Worm (Caenorhabditis elegans) whole organism, L1 larva: Measurements from ENCODE around the gene cra-1.

Experiments used
- C34B4.2 ChIP-seq: sonication (generic microtip); optimal IDR thresholded peaks from 2 replicates; lab custom pipeline; 2017; ENCODE audit warnings: mild to moderate bottlenecking, missing genetic modification characterization, missing compliant biosample characterization
- ces-1 ChIP-seq: fragments of 150-350 bp; optimal IDR thresholded peaks from 2 replicates; lab custom pipeline; 2014; ENCODE audit warnings: missing biosample characterization, missing genetic modification reagents, missing genetic modification characterization
- fkh-10 ChIP-seq: sonication (generic microtip); optimal IDR thresholded peaks from 2 replicates; lab custom pipeline; 2017; ENCODE audit warnings: missing biosample characterization, missing genetic modification reagents, missing genetic modification characterization
- lin-13 ChIP-seq: fragments of 150-350 bp; optimal IDR thresholded peaks from 2 replicates; lab custom pipeline; 2014; ENCODE audit warnings: missing biosample characterization, missing genetic modification reagents, missing genetic modification characterization
- lsy-2 ChIP-seq, 2 experiments: fragments of 150-350 bp; optimal IDR thresholded peaks; 2 replicates each; lab custom pipeline; 2014; ENCODE audit warnings: missing biosample characterization in 2 of 2, missing genetic modification characterization in 2 of 2
- mep-1 ChIP-seq: fragments of 150-350 bp; optimal IDR thresholded peaks from 2 replicates; lab custom pipeline; 2014; ENCODE audit warnings: missing biosample characterization, missing genetic modification characterization
- nhr-11 ChIP-seq: fragments of 150-350 bp; optimal IDR thresholded peaks from 2 replicates; lab custom pipeline; 2014; ENCODE audit warnings: missing biosample characterization, missing genetic modification characterization
- unc-62 ChIP-seq: fragments of 150-350 bp; optimal IDR thresholded peaks from 2 replicates; lab custom pipeline; 2014; ENCODE audit warnings: missing biosample characterization, missing genetic modification reagents, missing genetic modification characterization

ce11 chrIII:6888999-6889824, 20.0 kb upstream of the cra-1 start, which contains the start of the genes brd-1 and K04C2.2:
- TF ChIP-seq C34B4.2 (tag; lab: Kevin White, UChicago): no peak
- TF ChIP-seq mep-1 (tag; lab: Kevin White, UChicago): peak; percentile 52
- TF ChIP-seq fkh-10 (GFP tag; lab: Kevin White, UChicago): no peak
- no peak for TF ChIP-seq nhr-11 (tag; lab: Kevin White, UChicago)
- no peak for TF ChIP-seq lin-13 (GFP tag; lab: Kevin White, UChicago)
- peak in 1 of 2 experiments; percentile 63 for TF ChIP-seq lsy-2 (tag; optimal IDR thresholded peaks at IDR 0.05; lab: Kevin White, UChicago)
- TF ChIP-seq ces-1 (GFP tag; lab: Kevin White, UChicago): no peak
- TF ChIP-seq unc-62 (GFP tag; lab: Kevin White, UChicago): no peak
